Worm (Caenorhabditis elegans): ENCODE results near the gene B0336.13.

- TF ChIP-seq T22C8.4 (GFP tag; IDR thresholded peaks at IDR 0.05) (no peak), tab-1 (GFP tag; IDR thresholded peaks at IDR 0.05) (no peak), med-1 (GFP tag; optimal IDR thresholded peaks at IDR 0.05; ENCODE audit: insufficient read depth) (no peak), ref-1 (GFP tag; conservative IDR thresholded peaks at IDR 0.05) (no peak), flt-1 (GFP tag; IDR thresholded peaks at IDR 0.05) (no peak)
Observed at ce11 chrIII:5693736-5694135, at the start of gene B0336.13.
